Worm (Caenorhabditis elegans): Measurements from ENCODE around the gene M02D8.2.

The M02D8.2 gene

ce11 chrX:8739373-8739772 lies at the start of gene M02D8.2:
TSS of gene M02D8.2 (plus strand) at chrX:8739673.
- TF ChIP-seq pag-3 (tag; optimal IDR thresholded peaks at IDR 0.05; ENCODE audit: borderline replicate concordance), result no peak
- no peak for TF ChIP-seq tbx-2 (tag; optimal IDR thresholded peaks at IDR 0.05)
- no peak for TF ChIP-seq hlh-30 (tag; optimal IDR thresholded peaks at IDR 0.05; ENCODE audit: insufficient read depth)
- TF ChIP-seq unc-55 (GFP tag; optimal IDR thresholded peaks at IDR 0.05), result no peak
- TF ChIP-seq ref-2 (tag; optimal IDR thresholded peaks at IDR 0.05), result no peak
- TF ChIP-seq odd-2 (tag; optimal IDR thresholded peaks at IDR 0.05), result no peak
- no peak for TF ChIP-seq nhr-11 (tag; optimal IDR thresholded peaks at IDR 0.05)
- TF ChIP-seq sox-4 (tag; optimal IDR thresholded peaks at IDR 0.05), result no peak
- no peak for TF ChIP-seq lim-6 (tag; optimal IDR thresholded peaks at IDR 0.05)
- TF ChIP-seq dve-1 (tag; optimal IDR thresholded peaks at IDR 0.05), result no peak
- TF ChIP-seq ceh-14 (tag; optimal IDR thresholded peaks at IDR 0.05), result no peak
- TF ChIP-seq ceh-48 (tag; optimal IDR thresholded peaks at IDR 0.05), result no peak
- TF ChIP-seq ceh-19 (GFP tag; optimal IDR thresholded peaks at IDR 0.05), result no peak
- no peak for TF ChIP-seq elt-2 (tag; optimal IDR thresholded peaks at IDR 0.05)
- TF ChIP-seq syd-9 (tag; optimal IDR thresholded peaks at IDR 0.05), result no peak
- no peak for TF ChIP-seq K02D7.2 (tag; optimal IDR thresholded peaks at IDR 0.05)
- TF ChIP-seq ceh-6 (GFP tag; optimal IDR thresholded peaks at IDR 0.05), result no peak
- no peak for TF ChIP-seq madf-2 (tag; optimal IDR thresholded peaks at IDR 0.05)

- TF ChIP-seq K02D7.2 (tag; optimal IDR thresholded peaks at IDR 0.05), result no peak
- TF ChIP-seq pqm-1 (tag; optimal IDR thresholded peaks at IDR 0.05), result no peak
- TF ChIP-seq ceh-2 (tag; optimal IDR thresholded peaks at IDR 0.05), result no peak
These were observed 42.0 kb upstream of the M02D8.2 start, which contains the start of gene frpr-8 for ce11 chrX:8697517-8697916. TSS of gene frpr-8 (plus strand) at chrX:8697817.

- no peak for TF ChIP-seq tbx-7 (tag; optimal IDR thresholded peaks at IDR 0.05)
These were observed 35.7 kb upstream of the M02D8.2 start, which contains the start of gene jbts-14 for ce11 chrX:8703664-8704356. TSS of gene jbts-14 (plus strand) at chrX:8704306.

ce11 chrX:8704830-8705229 lies 34.6 kb upstream of the M02D8.2 start:
- TF ChIP-seq hlh-8 (tag; optimal IDR thresholded peaks at IDR 0.05) (no peak), T23F11.4 (GFP tag; optimal IDR thresholded peaks at IDR 0.05) (no peak), ceh-34 (tag; optimal IDR thresholded peaks at IDR 0.05) (no peak), hlh-13 (GFP tag; optimal IDR thresholded peaks at IDR 0.05) (no peak), ceh-2 (tag; optimal IDR thresholded peaks at IDR 0.05) (no peak), hlh-15 (tag; optimal IDR thresholded peaks at IDR 0.05) (no peak), ceh-24 (tag; optimal IDR thresholded peaks at IDR 0.05) (no peak), lin-11 (tag; optimal IDR thresholded peaks at IDR 0.05) (no peak), ztf-16 (tag; optimal IDR thresholded peaks at IDR 0.05) (no peak), tbx-2 (tag; optimal IDR thresholded peaks at IDR 0.05) (no peak), ahr-1 (tag; optimal IDR thresholded peaks at IDR 0.05) (no peak), ceh-18 (tag; optimal IDR thresholded peaks at IDR 0.05) (no peak), sox-2 (GFP tag; IDR thresholded peaks at IDR 0.05) (no peak), C38D4.7 (GFP tag; optimal IDR thresholded peaks at IDR 0.05) (no peak), K02D7.2 (tag; optimal IDR thresholded peaks at IDR 0.05) (no peak), ceh-45 (GFP tag; IDR thresholded peaks at IDR 0.05) (no peak)

ce11 chrX:8708053-8708452 lies 31.4 kb upstream of the M02D8.2 start, which contains the start of gene F53A9.3:
TSS of gene F53A9.3 (plus strand) at chrX:8708353.
- TF ChIP-seq odd-2 (tag; optimal IDR thresholded peaks at IDR 0.05) (no peak), pha-2 (tag; optimal IDR thresholded peaks at IDR 0.05) (no peak), elt-4 (tag; optimal IDR thresholded peaks at IDR 0.05) (no peak), ceh-14 (tag; optimal IDR thresholded peaks at IDR 0.05) (no peak), ceh-45 (GFP tag; IDR thresholded peaks at IDR 0.05) (no peak), unc-3 (GFP tag; conservative IDR thresholded peaks at IDR 0.05) (no peak), unc-3 (tag; optimal IDR thresholded peaks at IDR 0.05) (no peak), C08G9.2 (tag; optimal IDR thresholded peaks at IDR 0.05) (no peak), fax-1 (tag; optimal IDR thresholded peaks at IDR 0.05) (no peak), F13H6.1 (tag; optimal IDR thresholded peaks at IDR 0.05) (no peak), ztf-16 (tag; optimal IDR thresholded peaks at IDR 0.05) (no peak), pat-9 (tag; optimal IDR thresholded peaks at IDR 0.05) (no peak), ceh-6 (GFP tag; optimal IDR thresholded peaks at IDR 0.05) (no peak), C38D4.7 (GFP tag; optimal IDR thresholded peaks at IDR 0.05) (no peak), madf-2 (tag; optimal IDR thresholded peaks at IDR 0.05) (no peak), nfya-1 (tag; optimal IDR thresholded peaks at IDR 0.05) (no peak)

Measured in whole organism, late embryonic.